Fruit fly (Drosophila melanogaster) whole organism, embryonic: ENCODE data around the gene Cyp1.

Experiments
- Aef1 ChIP-seq: fragments of 200-800 bp; sonication (Bioruptor generic); IDR thresholded peaks from 3 replicates; pipeline ENCODE4 v1.3.6; 2022; ENCODE audit warnings: missing biosample characterization, missing genetic modification characterization
- Awh ChIP-seq: fragments of 200-800 bp; sonication (Bioruptor generic); IDR thresholded peaks from 2 replicates; pipeline ENCODE4, ENCODE4 v1.3.6; 2022; ENCODE audit warnings: missing biosample characterization, missing genetic modification characterization
- Bgb ChIP-seq: fragments of 200-800 bp; sonication (Bioruptor generic); IDR thresholded peaks from 2 replicates; pipeline ENCODE4 v1.3.6; 2022; ENCODE audit warnings: missing biosample characterization, missing genetic modification characterization; ENCODE audit not compliant: partially characterized antibody
- Bteb2 ChIP-seq: fragments of 200-800 bp; sonication (Bioruptor generic); optimal IDR thresholded peaks from 2 replicates; lab custom pipeline; 2016; ENCODE audit warnings: missing biosample characterization, missing genetic modification characterization
- CG11696 ChIP-seq: fragments of 200-800 bp; sonication (Bioruptor generic); IDR thresholded peaks from 2 replicates; pipeline ENCODE4 v1.3.6; 2022; ENCODE audit warnings: missing biosample characterization, missing genetic modification characterization
- CG13287 ChIP-seq: fragments of 200-800 bp; sonication (Bioruptor generic); IDR thresholded peaks from 2 replicates; pipeline ENCODE4 v1.3.6; 2022; ENCODE audit warnings: missing biosample characterization, missing genetic modification characterization; ENCODE audit not compliant: partially characterized antibody
- CG2120 ChIP-seq: fragments of 200-800 bp; sonication (Bioruptor generic); optimal IDR thresholded peaks from 3 replicates; lab custom pipeline; 2016; ENCODE audit warnings: missing biosample characterization, missing genetic modification characterization
- CG31388 ChIP-seq: fragments of 200-800 bp; sonication (Bioruptor generic); optimal IDR thresholded peaks from 2 replicates; lab custom pipeline; 2016; ENCODE audit warnings: missing biosample characterization, missing genetic modification characterization
- CG32772 ChIP-seq: fragments of 200-800 bp; sonication (Bioruptor generic); IDR thresholded peaks from 2 replicates; pipeline ENCODE4 v1.3.6; 2022; ENCODE audit warnings: missing biosample characterization, missing genetic modification characterization
- CG42726 ChIP-seq: fragments of 200-800 bp; sonication (Bioruptor generic); IDR thresholded peaks from 2 replicates; pipeline ENCODE4 v1.3.6; 2022; ENCODE audit warnings: missing biosample characterization, missing genetic modification characterization; ENCODE audit not compliant: partially characterized antibody
- CG4328 ChIP-seq: fragments of 200-800 bp; sonication (Bioruptor generic); optimal IDR thresholded peaks from 3 replicates; lab custom pipeline; 2017; ENCODE audit warnings: missing biosample characterization, missing genetic modification reagents, missing genetic modification characterization
- CG4360 ChIP-seq: fragments of 200-800 bp; sonication (Bioruptor generic); IDR thresholded peaks from 2 replicates; pipeline ENCODE4 v1.3.6; 2022; ENCODE audit warnings: missing biosample characterization, missing genetic modification characterization
- CG6854 ChIP-seq: fragments of 200-800 bp; sonication (Bioruptor generic); optimal IDR thresholded peaks from 3 replicates; lab custom pipeline; 2017; ENCODE audit warnings: missing biosample characterization, mild to moderate bottlenecking, missing genetic modification characterization
- CG7786 ChIP-seq: fragments of 200-800 bp; sonication (Bioruptor generic); optimal IDR thresholded peaks from 2 replicates; lab custom pipeline; 2016; ENCODE audit warnings: missing biosample characterization, missing genetic modification characterization
- CG7987 ChIP-seq: fragments of 200-800 bp; sonication (Bioruptor generic); optimal IDR thresholded peaks from 2 replicates; lab custom pipeline; 2018; ENCODE audit warnings: missing biosample characterization, mild to moderate bottlenecking, missing genetic modification characterization, moderate library complexity
- CG8290 ChIP-seq, 3 experiments: fragments of 200-800 bp; sonication (Bioruptor generic); optimal IDR thresholded peaks; 2 replicates each; lab custom pipeline; 2016 to 2019; ENCODE audit warnings: missing biosample characterization in 3 of 3, missing genetic modification characterization in 3 of 3, mild to moderate bottlenecking in 2 of 3, moderate library complexity in 1 of 3
- CG8388 ChIP-seq: fragments of 200-800 bp; sonication (Bioruptor generic); optimal IDR thresholded peaks from 2 replicates; lab custom pipeline; 2019; ENCODE audit warnings: missing biosample characterization, mild to moderate bottlenecking, missing genetic modification characterization, moderate library complexity
- CG9727 ChIP-seq: fragments of 200-800 bp; sonication (Bioruptor generic); optimal IDR thresholded peaks from 3 replicates; lab custom pipeline; 2017; ENCODE audit warnings: missing biosample characterization, mild to moderate bottlenecking, missing genetic modification characterization
- CG9932 ChIP-seq: fragments of 200-800 bp; sonication (Bioruptor generic); IDR thresholded peaks from 2 replicates; pipeline ENCODE4 v1.3.6; 2022; ENCODE audit warnings: missing biosample characterization, missing genetic modification characterization
- CHES-1-like ChIP-seq: fragments of 200-800 bp; sonication (Bioruptor generic); optimal IDR thresholded peaks from 2 replicates; lab custom pipeline; 2016; ENCODE audit warnings: missing biosample characterization, missing genetic modification characterization
- CTCF ChIP-seq: fragments of 200-800 bp; sonication (Bioruptor generic); optimal IDR thresholded peaks from 2 replicates; lab custom pipeline; 2017; ENCODE audit warnings: missing biosample characterization, mild to moderate bottlenecking, missing genetic modification characterization, moderate library complexity
- E2f2 ChIP-seq: fragments of 200-800 bp; sonication (Bioruptor generic); IDR thresholded peaks from 2 replicates; pipeline ENCODE4 v1.3.6; 2022; ENCODE audit warnings: missing biosample characterization, missing genetic modification characterization
- Elba2 ChIP-seq: fragments of 200-800 bp; sonication (Bioruptor generic); optimal IDR thresholded peaks from 3 replicates; lab custom pipeline; 2016; ENCODE audit warnings: missing biosample characterization, missing genetic modification characterization
- HLH4C ChIP-seq: fragments of 200-800 bp; sonication (Bioruptor generic); IDR thresholded peaks from 3 replicates; pipeline ENCODE4 v1.3.6; 2022; ENCODE audit warnings: missing biosample characterization, missing genetic modification characterization; ENCODE audit not compliant: partially characterized antibody
- HLH54F ChIP-seq: fragments of 200-800 bp; sonication (Bioruptor generic); optimal IDR thresholded peaks from 3 replicates; lab custom pipeline; 2016; ENCODE audit warnings: missing biosample characterization, missing genetic modification characterization
- Hr78 ChIP-seq, 2 experiments: fragments of 200-800 bp in 1 of 2; fragments of >200 bp in 1 of 2; sonication (Bioruptor generic) in 1 of 2; optimal IDR thresholded peaks; 2 replicates each; lab custom pipeline; 2017 to 2019; ENCODE audit warnings: missing biosample characterization in 2 of 2, missing genetic modification characterization in 2 of 2, mild to moderate bottlenecking in 1 of 2, moderate library complexity in 1 of 2
- Meics ChIP-seq: fragments of 200-800 bp; sonication (Bioruptor generic); optimal IDR thresholded peaks from 2 replicates; lab custom pipeline; 2017; ENCODE audit warnings: missing biosample characterization, mild to moderate bottlenecking, missing genetic modification characterization
- Myb ChIP-seq: fragments of 200-800 bp; sonication (Bioruptor generic); optimal IDR thresholded peaks from 2 replicates; lab custom pipeline; 2016; ENCODE audit warnings: missing biosample characterization, missing genetic modification characterization
- Scr ChIP-seq: fragments of 200-800 bp; sonication (Bioruptor generic); IDR thresholded peaks from 2 replicates; pipeline ENCODE4 v1.3.6; 2022; ENCODE audit warnings: missing biosample characterization, missing genetic modification characterization; ENCODE audit not compliant: partially characterized antibody
- Sry-β ChIP-seq: fragments of 200-800 bp; sonication (Bioruptor generic); optimal IDR thresholded peaks from 2 replicates; lab custom pipeline; 2018; ENCODE audit warnings: missing biosample characterization, mild to moderate bottlenecking, missing genetic modification characterization, moderate library complexity
- Sry-δ ChIP-seq: fragments of 200-800 bp; sonication (Bioruptor generic); optimal IDR thresholded peaks from 2 replicates; lab custom pipeline; 2016; ENCODE audit warnings: missing biosample characterization, missing genetic modification characterization
- YL-1 ChIP-seq: fragments of 200-800 bp; sonication (Bioruptor generic); optimal IDR thresholded peaks from 3 replicates; lab custom pipeline; 2017; ENCODE audit warnings: missing biosample characterization, mild to moderate bottlenecking, missing genetic modification characterization
- amos ChIP-seq: fragments of 200-800 bp; sonication (Bioruptor generic); IDR thresholded peaks from 2 replicates; pipeline ENCODE4 v1.3.6; 2022; ENCODE audit warnings: missing biosample characterization, missing genetic modification characterization; ENCODE audit not compliant: partially characterized antibody
- dimm ChIP-seq: fragments of 200-800 bp; sonication (Bioruptor generic); IDR thresholded peaks from 2 replicates; pipeline ENCODE4 v1.3.6; 2022; ENCODE audit warnings: missing biosample characterization, missing genetic modification characterization
- exex ChIP-seq: fragments of 200-800 bp; sonication (Bioruptor generic); optimal IDR thresholded peaks from 4 replicates; lab custom pipeline; 2018; ENCODE audit warnings: missing biosample characterization, mild to moderate bottlenecking, missing genetic modification characterization, moderate library complexity
- eyg ChIP-seq: fragments of 200-800 bp; sonication (Bioruptor generic); optimal IDR thresholded peaks from 3 replicates; lab custom pipeline; 2016; ENCODE audit warnings: missing biosample characterization, missing genetic modification characterization
- fd3F ChIP-seq: fragments of 200-800 bp; sonication (Bioruptor generic); optimal IDR thresholded peaks from 2 replicates; lab custom pipeline; 2018; ENCODE audit warnings: missing biosample characterization, mild to moderate bottlenecking, missing genetic modification characterization, moderate library complexity
- kah ChIP-seq: fragments of 200-800 bp; sonication (Bioruptor generic); optimal IDR thresholded peaks from 2 replicates; lab custom pipeline; 2018; ENCODE audit warnings: missing biosample characterization, mild to moderate bottlenecking, missing genetic modification characterization
- knrl ChIP-seq: fragments of 200-800 bp; sonication (Bioruptor generic); IDR thresholded peaks from 3 replicates; pipeline ENCODE4 v1.3.6; 2022; ENCODE audit warnings: missing biosample characterization, missing genetic modification characterization; ENCODE audit not compliant: partially characterized antibody
- lab ChIP-seq: fragments of 200-800 bp; sonication (Bioruptor generic); optimal IDR thresholded peaks from 3 replicates; lab custom pipeline; 2017; ENCODE audit warnings: missing biosample characterization, missing genetic modification characterization, mild to moderate bottlenecking, moderate library complexity, missing genetic modification reagents
- nerfin-2 ChIP-seq: fragments of 200-800 bp; sonication (Bioruptor generic); IDR thresholded peaks from 2 replicates; pipeline ENCODE4 v1.3.6; 2022; ENCODE audit warnings: missing biosample characterization, missing genetic modification characterization; ENCODE audit not compliant: partially characterized antibody
- odd ChIP-seq: fragments of 200-800 bp; sonication (Bioruptor generic); optimal IDR thresholded peaks from 2 replicates; lab custom pipeline; 2017; ENCODE audit warnings: missing biosample characterization, mild to moderate bottlenecking, missing genetic modification characterization
- pita ChIP-seq: fragments of 200-800 bp; sonication (Bioruptor generic); optimal IDR thresholded peaks from 2 replicates; lab custom pipeline; 2017; ENCODE audit warnings: missing biosample characterization, mild to moderate bottlenecking, missing genetic modification characterization
- pnt ChIP-seq: fragments of 200-800 bp; sonication (Bioruptor generic); optimal IDR thresholded peaks from 3 replicates; lab custom pipeline; 2016; ENCODE audit warnings: missing biosample characterization, missing genetic modification characterization
- row ChIP-seq: fragments of 200-800 bp; sonication (Bioruptor generic); IDR thresholded peaks from 3 replicates; pipeline ENCODE4 v1.3.6; 2022; ENCODE audit warnings: missing biosample characterization, missing genetic modification characterization
- sima ChIP-seq: fragments of 200-800 bp; sonication (Bioruptor generic); optimal IDR thresholded peaks from 2 replicates; lab custom pipeline; 2016; ENCODE audit warnings: missing biosample characterization, missing genetic modification characterization
- tgo ChIP-seq: fragments of 200-800 bp; sonication (Bioruptor generic); IDR thresholded peaks from 3 replicates; pipeline ENCODE4 v1.3.6; 2022; ENCODE audit warnings: missing biosample characterization, missing genetic modification characterization
- tll ChIP-seq, 2 experiments: fragments of 200-800 bp in 1 of 2; fragments of >200 bp in 1 of 2; sonication (Bioruptor generic) in 1 of 2; optimal IDR thresholded peaks; 2 replicates each; lab custom pipeline; 2017 to 2019; ENCODE audit warnings: missing biosample characterization in 2 of 2, missing genetic modification characterization in 2 of 2, mild to moderate bottlenecking in 1 of 2, moderate library complexity in 1 of 2
- unc-4 ChIP-seq: fragments of 200-800 bp; sonication (Bioruptor generic); IDR thresholded peaks from 2 replicates; pipeline ENCODE4 v1.3.6; 2022; ENCODE audit warnings: missing biosample characterization, missing genetic modification characterization; ENCODE audit not compliant: partially characterized antibody

Cyp1 gene

DNA sequence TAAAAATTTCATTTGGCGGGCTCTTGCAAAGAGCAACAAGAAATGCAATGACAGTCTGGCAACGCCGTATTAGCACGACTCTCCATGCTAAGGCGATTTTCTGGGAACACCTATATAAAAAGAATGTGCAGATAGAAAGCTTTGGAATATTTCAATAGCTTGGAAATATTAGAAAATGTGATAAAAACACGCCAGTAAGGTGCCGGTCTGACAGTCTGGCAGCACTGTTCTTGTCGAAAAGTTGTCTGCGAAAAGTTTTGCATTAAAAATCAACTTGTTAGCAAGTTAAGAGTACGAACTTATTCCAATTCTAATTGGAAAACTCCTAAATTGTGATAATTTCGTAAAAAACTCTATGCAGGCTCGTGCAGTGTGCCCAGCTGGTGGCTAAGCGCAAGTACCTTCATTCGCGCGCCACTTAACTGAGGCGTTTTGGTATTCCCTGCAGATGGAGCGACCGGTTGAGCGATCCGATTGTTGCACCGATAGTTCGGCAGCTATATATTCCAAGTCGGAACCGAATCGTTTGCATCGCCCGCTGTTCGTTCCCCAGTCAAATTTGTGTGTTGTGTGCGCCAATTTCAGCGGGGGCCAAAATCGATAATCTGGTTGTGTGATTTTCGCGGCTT, 42.2 kb downstream of the Cyp1 start, which contains the start of gene eas (continued):
- TF ChIP-seq Sry-δ (GFP tag; lab: Kevin White, UChicago) (peak; percentile 86), YL-1 (GFP tag; lab: Kevin White, UChicago) (no peak), CG8290 (GFP tag; optimal IDR thresholded peaks at IDR 0.05; lab: Kevin White, UChicago) (peak; percentile 63), CG8290 (tag; optimal IDR thresholded peaks at IDR 0.05; lab: Kevin White, UChicago) (peak; percentile 44 to 74), tll (GFP tag; optimal IDR thresholded peaks at IDR 0.05; lab: Kevin White, UChicago) (no peak), Meics (no peak), Awh (GFP tag; lab: Robert Waterston, UW) (no peak), kah (GFP tag; lab: Kevin White, UChicago) (no peak), Bgb (peak; percentile 83), CG11696 (GFP tag; lab: Robert Waterston, UW) (no peak), fd3F (no peak), CG9932 (peak; percentile 56), CG13287 (peak; percentile 79), Scr (GFP tag; lab: Robert Waterston, UW) (peak; percentile 73), CG7786 (peak; percentile 1), CG4360 (GFP tag; lab: Robert Waterston, UW) (no peak), tgo (GFP tag; lab: Robert Waterston, UW) (no peak), lab (peak; percentile 29), CTCF (peak; percentile 51), CG6854 (GFP tag; lab: Kevin White, UChicago) (no peak), amos (GFP tag; lab: Robert Waterston, UW) (peak; percentile 87), CG9727 (GFP tag; lab: Kevin White, UChicago) (no peak), sima (GFP tag; lab: Kevin White, UChicago) (no peak), CG7987 (GFP tag; lab: Kevin White, UChicago) (no peak), pnt (GFP tag; lab: Kevin White, UChicago) (no peak), dimm (GFP tag; lab: Robert Waterston, UW) (no peak), E2f2 (GFP tag; lab: Robert Waterston, UW) (peak; percentile 81), unc-4 (GFP tag; lab: Robert Waterston, UW) (peak; percentile 75), CG31388 (GFP tag; lab: Kevin White, UChicago) (no peak), CG42726 (GFP tag; lab: Robert Waterston, UW) (peak; percentile 79), CG2120 (GFP tag; lab: Kevin White, UChicago) (peak; percentile 30), HLH54F (GFP tag; lab: Kevin White, UChicago) (peak; percentile 1), odd (GFP tag; lab: Kevin White, UChicago) (no peak), nerfin-2 (peak; percentile 23; the same call in 1 of the 2 replicates), Bteb2 (GFP tag; lab: Kevin White, UChicago) (no peak), knrl (peak; percentile 66), Sry-β (GFP tag; lab: Kevin White, UChicago) (no peak), row (GFP tag; lab: Robert Waterston, UW) (peak; percentile 63), eyg (GFP tag; lab: Kevin White, UChicago) (no peak), CHES-1-like (GFP tag; lab: Kevin White, UChicago) (peak; percentile 22), Aef1 (no peak), CG4328 (GFP tag; lab: Kevin White, UChicago) (no peak), HLH4C (GFP tag; lab: Robert Waterston, UW) (peak; percentile 65; the same call in 2 of the 3 replicates), Myb (GFP tag; lab: Kevin White, UChicago) (peak; percentile 51), CG8388 (GFP tag; lab: Kevin White, UChicago) (no peak), exex (tag; lab: Kevin White, UChicago) (no peak), Elba2 (GFP tag; lab: Kevin White, UChicago) (peak; percentile 26), Hr78 (GFP tag; optimal IDR thresholded peaks at IDR 0.05; lab: Kevin White, UChicago) (no peak), pita (GFP tag; lab: Kevin White, UChicago) (no peak), CG32772 (GFP tag; lab: Robert Waterston, UW) (no peak)
